Worm (Caenorhabditis elegans): ENCODE results near the gene C41A3.2.

DNA sequence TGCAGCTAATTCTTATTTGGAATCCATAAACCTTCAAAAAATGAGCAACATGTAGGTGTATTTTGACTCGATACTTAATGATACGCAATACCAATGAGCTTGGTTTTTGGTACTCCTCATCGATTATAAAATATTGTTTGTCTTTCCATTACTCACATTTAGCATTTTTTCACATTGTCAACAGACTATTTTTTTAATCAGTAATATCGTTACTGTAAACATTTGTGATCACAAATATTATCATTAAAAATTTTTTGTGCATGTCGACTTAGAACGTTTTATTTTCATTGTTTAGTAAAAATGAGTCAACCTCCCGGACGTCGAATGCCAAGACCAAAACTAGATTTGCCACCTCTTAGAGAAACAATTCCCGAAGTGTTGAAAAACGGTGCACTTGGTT, 36.8 kb downstream of the C41A3.2 start, which contains the start of gene sek-5:
- TF ChIP-seq tra-4 (tag; optimal IDR thresholded peaks at IDR 0.05) = no peak
- no peak for TF ChIP-seq ceh-36 (tag; optimal IDR thresholded peaks at IDR 0.05)
- no peak for TF ChIP-seq scrt-1 (GFP tag; IDR thresholded peaks at IDR 0.05)
- no peak for TF ChIP-seq flt-1 (GFP tag; IDR thresholded peaks at IDR 0.05)
- no peak for TF ChIP-seq ama-1 (optimal IDR thresholded peaks at IDR 0.05)
- TF ChIP-seq tbx-37 (GFP tag; conservative IDR thresholded peaks at IDR 0.05) = no peak
